Fruit fly (Drosophila melanogaster) whole organism: ENCODE measurements around the gene smp-30.

Source experiments
- CG8478 ChIP-seq: fragments of >200 bp; optimal IDR thresholded peaks from 2 replicates; lab custom pipeline; 2018; ENCODE audit warnings: inconsistent platforms
- Dll ChIP-seq: fragments of >200 bp; optimal IDR thresholded peaks from 2 replicates; lab custom pipeline; 2017
- EcR ChIP-seq, 2 experiments: fragments of >200 bp; optimal IDR thresholded peaks; 2 replicates each; lab custom pipeline; 2017; ENCODE audit warnings: missing biosample characterization in 2 of 2, missing genetic modification characterization in 2 of 2, missing genetic modification reagents in 2 of 2
- pan ChIP-seq: fragments of >200 bp; optimal IDR thresholded peaks from 2 replicates; lab custom pipeline; 2017
- psq ChIP-seq: fragments of >200 bp; optimal IDR thresholded peaks from 2 replicates; lab custom pipeline; 2017
- usp ChIP-seq: fragments of >200 bp; optimal IDR thresholded peaks from 2 replicates; lab custom pipeline; 2017; ENCODE audit warnings: missing biosample characterization, missing genetic modification characterization, mixed read lengths

smp-30 gene

dm6 chr3R:14761060-14761459 lies 10.0 kb upstream of the smp-30 start:
- TF ChIP-seq EcR (GFP tag; optimal IDR thresholded peaks at IDR 0.05; lab: Kevin White, UChicago) (no peak), Dll (lab: Kevin White, UChicago) (no peak), pan (lab: Kevin White, UChicago) (no peak), usp (no peak), CG8478 (lab: Kevin White, UChicago) (no peak), psq (no peak)

dm6 chr3R:14758331-14758730 lies 7.3 kb upstream of the smp-30 start:
- TF ChIP-seq psq: no peak
- TF ChIP-seq EcR (GFP tag; optimal IDR thresholded peaks at IDR 0.05; lab: Kevin White, UChicago): no peak
- no peak for TF ChIP-seq usp
- TF ChIP-seq pan (lab: Kevin White, UChicago): no peak
- no peak for TF ChIP-seq Dll (lab: Kevin White, UChicago)
- no peak for TF ChIP-seq CG8478 (lab: Kevin White, UChicago)

- TF ChIP-seq pan (lab: Kevin White, UChicago) (no peak), EcR (GFP tag; optimal IDR thresholded peaks at IDR 0.05; lab: Kevin White, UChicago) (no peak), Dll (lab: Kevin White, UChicago) (no peak), psq (no peak)
These were observed 5.0 kb upstream of the smp-30 start for dm6 chr3R:14756040-14756439.

- TF ChIP-seq pan (lab: Kevin White, UChicago) (peak; percentile 83), Dll (lab: Kevin White, UChicago) (no peak)
These were observed 3.9 kb upstream of the smp-30 start for dm6 chr3R:14754806-14755488.

- no peak for TF ChIP-seq CG8478 (lab: Kevin White, UChicago)
- TF ChIP-seq EcR (GFP tag; optimal IDR thresholded peaks at IDR 0.05; lab: Kevin White, UChicago): no peak
- no peak for TF ChIP-seq usp
- no peak for TF ChIP-seq pan (lab: Kevin White, UChicago)
- TF ChIP-seq psq: no peak
- no peak for TF ChIP-seq Dll (lab: Kevin White, UChicago)
These were observed 3.3 kb upstream of the smp-30 start, which contains the start of gene CG7362 for dm6 chr3R:14754360-14754759. Gene CG7362 (minus strand): TSS chr3R:14754460.

dm6 chr3R:14749077-14749798 lies 1.8 kb downstream of the smp-30 start:
- TF ChIP-seq psq (no peak), usp (no peak), Dll (lab: Kevin White, UChicago) (no peak), pan (lab: Kevin White, UChicago) (no peak), CG8478 (lab: Kevin White, UChicago) (no peak), EcR (GFP tag; optimal IDR thresholded peaks at IDR 0.05; lab: Kevin White, UChicago) (no peak)

- no peak for TF ChIP-seq usp
- TF ChIP-seq CG8478 (lab: Kevin White, UChicago): no peak
- TF ChIP-seq EcR (GFP tag; optimal IDR thresholded peaks at IDR 0.05; lab: Kevin White, UChicago): peak in 1 of 2 experiments; percentile 20
- no peak for TF ChIP-seq psq
These were observed 2.5 kb downstream of the smp-30 start for dm6 chr3R:14748323-14749076.

- TF ChIP-seq EcR (GFP tag; optimal IDR thresholded peaks at IDR 0.05; lab: Kevin White, UChicago) (no peak), pan (lab: Kevin White, UChicago) (no peak), psq (no peak), Dll (lab: Kevin White, UChicago) (no peak), usp (no peak), CG8478 (lab: Kevin White, UChicago) (no peak)
These were observed 3.1 kb downstream of the smp-30 start for dm6 chr3R:14747915-14748314.

dm6 chr3R:14747259-14747856 lies 3.7 kb downstream of the smp-30 start:
- no peak for TF ChIP-seq usp
- TF ChIP-seq Dll (lab: Kevin White, UChicago): no peak
- TF ChIP-seq EcR (GFP tag; optimal IDR thresholded peaks at IDR 0.05; lab: Kevin White, UChicago): no peak
- TF ChIP-seq pan (lab: Kevin White, UChicago): no peak
- no peak for TF ChIP-seq psq
- no peak for TF ChIP-seq CG8478 (lab: Kevin White, UChicago)

dm6 chr3R:14744339-14745129 lies 6.5 kb downstream of the smp-30 start:
- TF ChIP-seq CG8478 (lab: Kevin White, UChicago) (no peak), psq (no peak), pan (lab: Kevin White, UChicago) (no peak), Dll (lab: Kevin White, UChicago) (no peak), EcR (GFP tag; optimal IDR thresholded peaks at IDR 0.05; lab: Kevin White, UChicago) (no peak), usp (no peak)

- no peak for TF ChIP-seq usp
- no peak for TF ChIP-seq pan (lab: Kevin White, UChicago)
- no peak for TF ChIP-seq psq
- no peak for TF ChIP-seq CG8478 (lab: Kevin White, UChicago)
- TF ChIP-seq EcR (GFP tag; optimal IDR thresholded peaks at IDR 0.05; lab: Kevin White, UChicago): no peak
- no peak for TF ChIP-seq Dll (lab: Kevin White, UChicago)
These were observed 7.6 kb downstream of the smp-30 start for dm6 chr3R:14743418-14743817.
